Worm (Caenorhabditis elegans) whole organism, midembryonic: Measurements from ENCODE around the gene F41E6.1.

Source experiments
- flt-1 ChIP-seq: fragments of 200-800 bp; sonication (Bioruptor generic); IDR thresholded peaks from 2 replicates; pipeline ENCODE4 v1.3.6; 2022; ENCODE audit warnings: missing genetic modification characterization, missing compliant biosample characterization
- ztf-29 ChIP-seq: fragments of 200-800 bp; sonication (Bioruptor generic); IDR thresholded peaks from 2 replicates; pipeline ENCODE4 v1.3.6; 2022; ENCODE audit warnings: missing genetic modification reagents, missing genetic modification characterization, missing compliant biosample characterization

ce11 chrV:8632788-8633187 lies 10.4 kb downstream of the F41E6.1 start:
- no peak for TF ChIP-seq ztf-29 (GFP tag; lab: Robert Waterston, UW)
- no peak for TF ChIP-seq flt-1 (GFP tag; lab: Robert Waterston, UW)
